Fruit fly (Drosophila melanogaster) S2 (cell line): ENCODE measurements around the gene dia.

Experiments
- CG8478 ChIP-seq: fragments of >200 bp; optimal IDR thresholded peaks from 2 replicates; lab custom pipeline; 2018
- CTCF ChIP-seq, 2 experiments: fragments of >200 bp; optimal IDR thresholded peaks; 2 replicates each; lab custom pipeline; 2018

- TF ChIP-seq CG8478 (no peak), CTCF (optimal IDR thresholded peaks at IDR 0.05; lab: Kevin White, UChicago) (no peak)
Measured at dm6 chr2L:20726451-20726850, 31.5 kb upstream of the dia start, which contains the start of gene CG9316.
